Worm (Caenorhabditis elegans) whole organism, late embryonic: ENCODE results near the gene srh-129.

ENCODE experiments used
- K02D7.2 ChIP-seq: sonication (generic microtip); optimal IDR thresholded peaks from 2 replicates; lab custom pipeline; 2017; ENCODE audit warnings: mild to moderate bottlenecking, missing genetic modification characterization, missing compliant biosample characterization
- K09A11.1 ChIP-seq: sonication (generic microtip); optimal IDR thresholded peaks from 2 replicates; lab custom pipeline; 2017; ENCODE audit warnings: antibody characterized with exemption, mild to moderate bottlenecking, missing genetic modification characterization, missing compliant biosample characterization; ENCODE audit not compliant: insufficient read depth
- Y22D7AL.16 ChIP-seq: sonication (generic microtip); optimal IDR thresholded peaks from 2 replicates; lab custom pipeline; 2016; ENCODE audit warnings: missing genetic modification characterization, missing compliant biosample characterization
- ahr-1 ChIP-seq: sonication (generic microtip); optimal IDR thresholded peaks from 2 replicates; lab custom pipeline; 2016; ENCODE audit warnings: missing genetic modification characterization, missing compliant biosample characterization
- ceh-19 ChIP-seq: fragments of 200-800 bp; sonication (Bioruptor generic); optimal IDR thresholded peaks from 2 replicates; lab custom pipeline; 2018; ENCODE audit warnings: mild to moderate bottlenecking, missing genetic modification characterization, missing compliant biosample characterization
- ceh-22 ChIP-seq: sonication (generic microtip); optimal IDR thresholded peaks from 2 replicates; lab custom pipeline; 2017; ENCODE audit warnings: missing biosample characterization, missing genetic modification characterization
- ceh-30 ChIP-seq: fragments of 150-350 bp; optimal IDR thresholded peaks from 2 replicates; lab custom pipeline; 2014; ENCODE audit warnings: missing biosample characterization, missing genetic modification characterization
- ceh-45 ChIP-seq: fragments of 200-800 bp; sonication (Bioruptor generic); IDR thresholded peaks from 2 replicates; pipeline ENCODE4 v1.3.6; 2022; ENCODE audit warnings: missing genetic modification reagents, missing genetic modification characterization, missing compliant biosample characterization
- ceh-6 ChIP-seq: fragments of 200-800 bp; sonication (Bioruptor generic); optimal IDR thresholded peaks from 2 replicates; lab custom pipeline; 2018; ENCODE audit warnings: mild to moderate bottlenecking, missing genetic modification characterization, missing compliant biosample characterization
- ceh-9 ChIP-seq: sonication (generic microtip); optimal IDR thresholded peaks from 2 replicates; lab custom pipeline; 2016; ENCODE audit warnings: mild to moderate bottlenecking, missing genetic modification characterization, inconsistent platforms, missing compliant biosample characterization
- che-1 ChIP-seq: sonication (generic microtip); optimal IDR thresholded peaks from 2 replicates; lab custom pipeline; 2016; ENCODE audit warnings: mild to moderate bottlenecking, missing genetic modification characterization, missing compliant biosample characterization
- dve-1 ChIP-seq: sonication (generic microtip); optimal IDR thresholded peaks from 2 replicates; lab custom pipeline; 2017; ENCODE audit warnings: antibody characterized with exemption, mild to moderate bottlenecking, missing genetic modification characterization, missing compliant biosample characterization
- elt-2 ChIP-seq: sonication (generic microtip); optimal IDR thresholded peaks from 2 replicates; lab custom pipeline; 2016; ENCODE audit warnings: missing genetic modification reagents, missing genetic modification characterization, missing compliant biosample characterization
- elt-4 ChIP-seq: sonication (generic microtip); optimal IDR thresholded peaks from 2 replicates; lab custom pipeline; 2016; ENCODE audit warnings: missing genetic modification characterization, missing compliant biosample characterization
- ets-4 ChIP-seq: sonication (generic microtip); optimal IDR thresholded peaks from 2 replicates; lab custom pipeline; 2016; ENCODE audit warnings: missing genetic modification characterization, missing compliant biosample characterization
- fkh-6 ChIP-seq: sonication (generic microtip); optimal IDR thresholded peaks from 2 replicates; lab custom pipeline; 2016; ENCODE audit warnings: missing genetic modification characterization, missing compliant biosample characterization
- hlh-15 ChIP-seq: sonication (generic microtip); optimal IDR thresholded peaks from 2 replicates; lab custom pipeline; 2016; ENCODE audit warnings: missing genetic modification characterization, missing compliant biosample characterization
- hlh-30 ChIP-seq: sonication (generic microtip); optimal IDR thresholded peaks from 2 replicates; lab custom pipeline; 2017; ENCODE audit warnings: antibody characterized with exemption, missing genetic modification characterization, missing compliant biosample characterization; ENCODE audit not compliant: insufficient read depth
- hlh-8 ChIP-seq: sonication (generic microtip); optimal IDR thresholded peaks from 2 replicates; lab custom pipeline; 2016; ENCODE audit warnings: missing genotype, missing genetic modification characterization, missing compliant biosample characterization
- lin-11 ChIP-seq: fragments of 200-800 bp; sonication (Bioruptor generic); optimal IDR thresholded peaks from 2 replicates; lab custom pipeline; 2018; ENCODE audit warnings: mild to moderate bottlenecking, missing genetic modification characterization, missing compliant biosample characterization
- mec-3 ChIP-seq: sonication (generic microtip); optimal IDR thresholded peaks from 2 replicates; lab custom pipeline; 2016; ENCODE audit warnings: borderline replicate concordance, missing genetic modification characterization, missing compliant biosample characterization
- nfya-1 ChIP-seq: sonication (generic microtip); optimal IDR thresholded peaks from 2 replicates; lab custom pipeline; 2017; ENCODE audit warnings: missing genetic modification characterization, mild to moderate bottlenecking, missing compliant biosample characterization, antibody characterized with exemption, moderate library complexity
- odd-2 ChIP-seq: sonication (generic microtip); optimal IDR thresholded peaks from 2 replicates; lab custom pipeline; 2017; ENCODE audit warnings: antibody characterized with exemption, mild to moderate bottlenecking, missing genetic modification characterization, missing compliant biosample characterization
- pat-9 ChIP-seq: fragments of 200-800 bp; sonication (Bioruptor generic); optimal IDR thresholded peaks from 2 replicates; lab custom pipeline; 2018; ENCODE audit warnings: mild to moderate bottlenecking, missing genetic modification characterization, moderate library complexity, missing compliant biosample characterization
- pax-1 ChIP-seq: fragments of 150-350 bp; optimal IDR thresholded peaks from 2 replicates; lab custom pipeline; 2014; ENCODE audit warnings: missing biosample characterization, missing genetic modification characterization
- pha-2 ChIP-seq: sonication (generic microtip); optimal IDR thresholded peaks from 2 replicates; lab custom pipeline; 2017; ENCODE audit warnings: mild to moderate bottlenecking, missing genetic modification characterization, missing compliant biosample characterization
- ref-2 ChIP-seq: sonication (generic microtip); optimal IDR thresholded peaks from 2 replicates; lab custom pipeline; 2016; ENCODE audit warnings: missing genetic modification characterization, missing compliant biosample characterization
- rnt-1 ChIP-seq: sonication (generic microtip); optimal IDR thresholded peaks from 2 replicates; lab custom pipeline; 2016; ENCODE audit warnings: missing genetic modification characterization, missing compliant biosample characterization
- sox-2 ChIP-seq: fragments of 200-800 bp; sonication (Bioruptor generic); IDR thresholded peaks from 2 replicates; pipeline ENCODE4 v1.3.6; 2022; ENCODE audit warnings: missing genetic modification reagents, missing genetic modification characterization, missing compliant biosample characterization
- sox-4 ChIP-seq: sonication (generic microtip); optimal IDR thresholded peaks from 2 replicates; lab custom pipeline; 2017; ENCODE audit warnings: mild to moderate bottlenecking, missing genetic modification characterization, inconsistent platforms, missing compliant biosample characterization
- tbx-2 ChIP-seq: sonication (generic microtip); optimal IDR thresholded peaks from 2 replicates; lab custom pipeline; 2016; ENCODE audit warnings: missing genetic modification characterization, missing compliant biosample characterization
- ttx-3 ChIP-seq: sonication (generic microtip); optimal IDR thresholded peaks from 2 replicates; lab custom pipeline; 2016; ENCODE audit warnings: missing genetic modification reagents, missing genetic modification characterization, missing compliant biosample characterization
- unc-55 ChIP-seq: sonication (generic microtip); optimal IDR thresholded peaks from 2 replicates; lab custom pipeline; 2017; ENCODE audit warnings: missing biosample characterization, missing genetic modification reagents, missing genetic modification characterization
- unc-86 ChIP-seq: sonication (generic microtip); optimal IDR thresholded peaks from 2 replicates; lab custom pipeline; 2016; ENCODE audit warnings: missing genetic modification characterization, missing compliant biosample characterization
- zip-5 ChIP-seq: sonication (generic microtip); optimal IDR thresholded peaks from 2 replicates; lab custom pipeline; 2016; ENCODE audit warnings: missing genetic modification characterization, missing compliant biosample characterization

Gene srh-129

ce11 chrV:5169586-5169985 is 25.9 kb upstream of the srh-129 start, which contains the start of gene srt-64:
srt-64 (minus strand) TSS chrV:5169686.
- TF ChIP-seq che-1 (tag; lab: Kevin White, UChicago) = no peak
- TF ChIP-seq unc-55 = no peak
- TF ChIP-seq rnt-1 = no peak
- TF ChIP-seq pat-9 = no peak
- TF ChIP-seq ceh-9 (tag; lab: Kevin White, UChicago) = no peak
- no peak for TF ChIP-seq zip-5
- TF ChIP-seq pax-1 (tag; lab: Kevin White, UChicago) = no peak
- TF ChIP-seq elt-2 (tag; lab: Kevin White, UChicago) = no peak
- no peak for TF ChIP-seq ceh-22 (tag; lab: Kevin White, UChicago)
- no peak for TF ChIP-seq pha-2
- TF ChIP-seq Y22D7AL.16 = no peak
- no peak for TF ChIP-seq hlh-30 (tag; lab: Kevin White, UChicago)
- no peak for TF ChIP-seq mec-3 (tag; lab: Kevin White, UChicago)
- no peak for TF ChIP-seq sox-2
- no peak for TF ChIP-seq ttx-3 (tag; lab: Kevin White, UChicago)
- TF ChIP-seq ets-4 = no peak
- TF ChIP-seq ref-2 (tag; lab: Kevin White, UChicago) = no peak
- no peak for TF ChIP-seq ceh-19 (GFP tag; lab: Kevin White, UChicago)
- TF ChIP-seq, all 69 proteins: peak for 0

ce11 chrV:5165426-5165825 is 21.7 kb upstream of the srh-129 start, which contains the start of gene srw-140:
srw-140 (plus strand) TSS chrV:5165726.
- no peak for TF ChIP-seq nfya-1 (tag; lab: Kevin White, UChicago)
- TF ChIP-seq tbx-2 (tag; lab: Kevin White, UChicago) = no peak
- no peak for TF ChIP-seq ceh-30 (tag; lab: Kevin White, UChicago)
- TF ChIP-seq K02D7.2 (tag; lab: Kevin White, UChicago) = no peak
- TF ChIP-seq K09A11.1 (tag; lab: Kevin White, UChicago) = no peak

- TF ChIP-seq unc-86 (tag; lab: Kevin White, UChicago) (no peak), Y22D7AL.16 (no peak), fkh-6 (tag; lab: Kevin White, UChicago) (no peak), odd-2 (tag; lab: Kevin White, UChicago) (no peak), lin-11 (tag; lab: Kevin White, UChicago) (no peak), K02D7.2 (tag; lab: Kevin White, UChicago) (no peak), ahr-1 (no peak), ets-4 (no peak), pat-9 (no peak), pax-1 (tag; lab: Kevin White, UChicago) (no peak), che-1 (tag; lab: Kevin White, UChicago) (no peak), ceh-45 (GFP tag; lab: Robert Waterston, UW) (no peak), hlh-15 (tag; lab: Kevin White, UChicago) (no peak)
- TF ChIP-seq, all 69 proteins: peak for 0
These were observed 21.0 kb upstream of the srh-129 start, which contains the start of gene abu-7 for ce11 chrV:5164682-5165081. abu-7 (minus strand) TSS chrV:5164782.

- TF ChIP-seq pha-2 = no peak
- TF ChIP-seq ceh-6 (GFP tag; lab: Kevin White, UChicago) = no peak
- no peak for TF ChIP-seq dve-1 (tag; lab: Kevin White, UChicago)
- TF ChIP-seq elt-4 (tag; lab: Kevin White, UChicago) = no peak
- no peak for TF ChIP-seq sox-4 (tag; lab: Kevin White, UChicago)
- no peak for TF ChIP-seq fkh-6 (tag; lab: Kevin White, UChicago)
These were observed 18.1 kb upstream of the srh-129 start, which contains the start of gene abu-6 for ce11 chrV:5161792-5162191. abu-6 (minus strand) TSS chrV:5161892.

- TF ChIP-seq fkh-6 (tag; lab: Kevin White, UChicago) = no peak
- TF ChIP-seq K09A11.1 (tag; lab: Kevin White, UChicago) = no peak
- no peak for TF ChIP-seq hlh-8 (tag; lab: Kevin White, UChicago)
These were observed 14.6 kb upstream of the srh-129 start, which contains the start of gene abu-15 for ce11 chrV:5158302-5158701. abu-15 (plus strand) TSS chrV:5158602.
